Fruit fly (Drosophila melanogaster): ENCODE data around the gene ATPsynE.

- no peak for TF ChIP-seq Hr4 (GFP tag; optimal IDR thresholded peaks at IDR 0.05)
- no peak for TF ChIP-seq OdsH (GFP tag; optimal IDR thresholded peaks at IDR 0.05)
- TF ChIP-seq Smox (GFP tag; optimal IDR thresholded peaks at IDR 0.05), result no peak
- TF ChIP-seq fd85E (GFP tag; optimal IDR thresholded peaks at IDR 0.05), result no peak
- TF ChIP-seq CG8632 (GFP tag; optimal IDR thresholded peaks at IDR 0.05), result no peak
- no peak for TF ChIP-seq CG8319 (GFP tag; optimal IDR thresholded peaks at IDR 0.05)
- TF ChIP-seq cyc (GFP tag; optimal IDR thresholded peaks at IDR 0.05), result no peak
- TF ChIP-seq CG11294 (GFP tag; IDR thresholded peaks at IDR 0.05), result no peak
- no peak for TF ChIP-seq CG34406 (GFP tag; optimal IDR thresholded peaks at IDR 0.05)
- TF ChIP-seq CG31627 (GFP tag; optimal IDR thresholded peaks at IDR 0.05), result no peak
- TF ChIP-seq CG6854 (GFP tag; optimal IDR thresholded peaks at IDR 0.05), result no peak
- no peak for TF ChIP-seq topi (GFP tag; optimal IDR thresholded peaks at IDR 0.05)
- TF ChIP-seq ss (GFP tag; optimal IDR thresholded peaks at IDR 0.05), result peak in 1 of 2 experiments; percentile 6
- TF ChIP-seq Blimp-1 (GFP tag; optimal IDR thresholded peaks at IDR 0.05), result no peak
Measured at dm6 chr3R:14299891-14300290, 26.9 kb upstream of the ATPsynE start.
